Fruit fly (Drosophila melanogaster): ENCODE results near the gene CG31760.

- no peak for TF ChIP-seq h (optimal IDR thresholded peaks at IDR 0.05)
- no peak for TF ChIP-seq Myc (optimal IDR thresholded peaks at IDR 0.05)
- TF ChIP-seq insv (optimal IDR thresholded peaks at IDR 0.05): no peak
Observed at dm6 chr2L:12097698-12098097, 44.9 kb upstream of the CG31760 start, which contains the start of gene Ced-12.

Measured in Kc167 (cell line).